Worm (Caenorhabditis elegans) whole organism, L4 larva: ENCODE results near the gene Y54E2A.9.
"Not testable (repeated sequence)": the region's sequence is repeated elsewhere in the genome, so short reads cannot be mapped to it uniquely, and the experiment has no call there.

ENCODE experiments used
- F10B5.3 ChIP-seq: sonication (generic microtip); optimal IDR thresholded peaks from 2 replicates; lab custom pipeline; 2016; ENCODE audit warnings: mild to moderate bottlenecking, missing genetic modification characterization, missing compliant biosample characterization
- F26F4.8 ChIP-seq: fragments of 200-800 bp; sonication (Bioruptor generic); conservative IDR thresholded peaks from 2 replicates; pipeline ENCODE4 v1.3.6; 2022; ENCODE audit warnings: missing genetic modification characterization, missing compliant biosample characterization
- F44E2.7 ChIP-seq: fragments of 200-800 bp; sonication (Bioruptor generic); IDR thresholded peaks from 2 replicates; pipeline ENCODE4 v2.1.2; 2022; ENCODE audit warnings: missing genetic modification characterization, missing compliant biosample characterization
- T26A8.4 ChIP-seq: fragments of 200-800 bp; sonication (Bioruptor generic); IDR thresholded peaks from 2 replicates; pipeline ENCODE4 v1.3.6; 2022; ENCODE audit warnings: missing genetic modification characterization, missing compliant biosample characterization
- Y105C5A.15 ChIP-seq: fragments of 200-800 bp; sonication (Bioruptor generic); IDR thresholded peaks from 2 replicates; pipeline ENCODE4 v1.3.6; 2022; ENCODE audit warnings: missing genetic modification characterization, missing compliant biosample characterization
- Y48G9A.11 ChIP-seq: fragments of 200-800 bp; sonication (Bioruptor generic); IDR thresholded peaks from 2 replicates; pipeline ENCODE4 v1.3.6; 2022; ENCODE audit warnings: missing genetic modification reagents, missing genetic modification characterization, missing compliant biosample characterization
- Y75B8A.6 ChIP-seq: fragments of 200-800 bp; sonication (Bioruptor generic); IDR thresholded peaks from 2 replicates; pipeline ENCODE4 v1.3.6; 2022; ENCODE audit warnings: missing genetic modification reagents, missing genetic modification characterization, missing compliant biosample characterization
- aha-1 ChIP-seq: fragments of 150-350 bp; peaks from one replicate; lab custom pipeline; 2014; ENCODE audit warnings: missing biosample characterization, missing genetic modification characterization
- arid-1 ChIP-seq: fragments of 200-800 bp; sonication (Bioruptor generic); conservative IDR thresholded peaks from 2 replicates; pipeline ENCODE4 v1.3.6; 2022; ENCODE audit warnings: missing genetic modification reagents, missing genetic modification characterization, missing compliant biosample characterization
- ceh-32 ChIP-seq: sonication (generic microtip); optimal IDR thresholded peaks from 2 replicates; lab custom pipeline; 2016; ENCODE audit warnings: mild to moderate bottlenecking, missing genetic modification characterization, missing compliant biosample characterization; ENCODE audit not compliant: poor library complexity
- ceh-44 ChIP-seq: fragments of 200-800 bp; sonication (Bioruptor generic); IDR thresholded peaks from 2 replicates; pipeline ENCODE4 v1.3.6; 2022; ENCODE audit warnings: missing genetic modification reagents, missing genetic modification characterization, missing compliant biosample characterization
- cey-2 ChIP-seq: sonication (generic microtip); optimal IDR thresholded peaks from 3 replicates; lab custom pipeline; 2017; ENCODE audit warnings: missing genetic modification characterization, mild to moderate bottlenecking, missing compliant biosample characterization, antibody characterized with exemption, borderline replicate concordance; ENCODE audit not compliant: insufficient read depth
- daf-19 ChIP-seq: fragments of 200-800 bp; sonication (Bioruptor generic); conservative IDR thresholded peaks from 2 replicates; pipeline ENCODE4 v1.3.6; 2022; ENCODE audit warnings: missing genetic modification characterization, missing compliant biosample characterization
- dmd-6 ChIP-seq: fragments of 200-800 bp; sonication (Bioruptor generic); IDR thresholded peaks from 2 replicates; pipeline ENCODE4 v1.3.6; 2022; ENCODE audit warnings: missing genetic modification reagents, missing genetic modification characterization, missing compliant biosample characterization
- dmd-8 ChIP-seq: fragments of 200-800 bp; sonication (Bioruptor generic); IDR thresholded peaks from 2 replicates; pipeline ENCODE4 v1.3.6; 2022; ENCODE audit warnings: missing genetic modification characterization, missing compliant biosample characterization
- dmd-9 ChIP-seq: fragments of 200-800 bp; sonication (Bioruptor generic); IDR thresholded peaks from 2 replicates; pipeline ENCODE4 v1.3.6; 2022; ENCODE audit warnings: missing genetic modification reagents, missing genetic modification characterization, missing compliant biosample characterization
- egl-43 ChIP-seq: fragments of 200-800 bp; sonication (Bioruptor generic); IDR thresholded peaks from 2 replicates; pipeline ENCODE4 v1.3.6; 2022; ENCODE audit warnings: missing genetic modification reagents, missing genetic modification characterization, missing compliant biosample characterization
- fos-1 ChIP-seq: fragments of 150-350 bp; optimal IDR thresholded peaks from 2 replicates; lab custom pipeline; 2014; ENCODE audit warnings: missing biosample characterization, missing genetic modification characterization
- hif-1 ChIP-seq, 2 experiments: sonication (generic microtip); optimal IDR thresholded peaks; 2 replicates each; lab custom pipeline; 2016 to 2017; ENCODE audit warnings: missing compliant biosample characterization in 2 of 2, missing genetic modification characterization in 2 of 2, missing genetic modification reagents in 2 of 2, missing genotype in 2 of 2, mild to moderate bottlenecking in 1 of 2
- hmg-1.1 ChIP-seq: fragments of 200-800 bp; sonication (Bioruptor generic); IDR thresholded peaks from 2 replicates; pipeline ENCODE4 v1.3.6; 2022; ENCODE audit warnings: missing genetic modification reagents, missing genetic modification characterization, missing compliant biosample characterization
- lim-7 ChIP-seq: fragments of 200-800 bp; sonication (Bioruptor generic); IDR thresholded peaks from 2 replicates; pipeline ENCODE4 v1.3.6; 2022; ENCODE audit warnings: missing genetic modification characterization, missing compliant biosample characterization
- lin-38 ChIP-seq: fragments of 200-800 bp; sonication (Bioruptor generic); IDR thresholded peaks from 2 replicates; pipeline ENCODE4 v1.3.6; 2022; ENCODE audit warnings: missing genetic modification reagents, missing genetic modification characterization, missing compliant biosample characterization
- lir-3 ChIP-seq: sonication (generic microtip); optimal IDR thresholded peaks from 2 replicates; lab custom pipeline; 2016; ENCODE audit warnings: mild to moderate bottlenecking, missing genetic modification characterization, missing compliant biosample characterization
- madf-5 ChIP-seq, 2 experiments: fragments of 200-800 bp; sonication (Bioruptor generic); IDR thresholded peaks; 2 replicates each; pipeline ENCODE4 v1.3.6; 2022; ENCODE audit warnings: missing compliant biosample characterization in 2 of 2, missing genetic modification characterization in 2 of 2
- mdl-1 ChIP-seq, 2 experiments: fragments of 150-350 bp in 1 of 2; sonication (generic microtip) in 1 of 2; optimal IDR thresholded peaks; 2 replicates each; lab custom pipeline; 2014 to 2017; ENCODE audit warnings: missing biosample characterization in 2 of 2, missing genetic modification characterization in 2 of 2
- mdt-29 ChIP-seq: fragments of 200-800 bp; sonication (Bioruptor generic); IDR thresholded peaks from 2 replicates; pipeline ENCODE4 v1.3.6; 2022; ENCODE audit warnings: missing genetic modification reagents, missing genetic modification characterization, missing compliant biosample characterization
- mep-1 ChIP-seq: fragments of 150-350 bp; sonication (generic microtip); optimal IDR thresholded peaks from 3 replicates; lab custom pipeline; 2014; ENCODE audit warnings: missing biosample characterization, missing genetic modification characterization
- mes-2 ChIP-seq: sonication (generic microtip); optimal IDR thresholded peaks from 2 replicates; lab custom pipeline; 2016; ENCODE audit warnings: missing genotype, mild to moderate bottlenecking, missing genetic modification characterization, missing compliant biosample characterization; ENCODE audit not compliant: poor library complexity, severe bottlenecking
- mxl-2 ChIP-seq: fragments of 200-800 bp; sonication (Bioruptor generic); conservative IDR thresholded peaks from 2 replicates; pipeline ENCODE4 v1.3.6; 2022; ENCODE audit warnings: missing genetic modification reagents, missing genetic modification characterization, missing compliant biosample characterization
- nhr-11 ChIP-seq: fragments of 150-350 bp; optimal IDR thresholded peaks from 2 replicates; lab custom pipeline; 2014; ENCODE audit warnings: missing biosample characterization, missing genetic modification characterization
- nhr-41 ChIP-seq: fragments of 200-800 bp; sonication (Bioruptor generic); IDR thresholded peaks from 2 replicates; pipeline ENCODE4 v1.3.6; 2022; ENCODE audit warnings: missing genetic modification reagents, missing genetic modification characterization, missing compliant biosample characterization
- nhr-42 ChIP-seq: fragments of 200-800 bp; sonication (Bioruptor generic); IDR thresholded peaks from 2 replicates; pipeline ENCODE4 v1.3.6; 2022; ENCODE audit warnings: missing genetic modification characterization, missing compliant biosample characterization
- nhr-76 ChIP-seq: fragments of 150-350 bp; optimal IDR thresholded peaks from 2 replicates; lab custom pipeline; 2014; ENCODE audit warnings: missing biosample characterization, missing genetic modification characterization
- pha-4 ChIP-seq, 2 experiments: fragments of 150-350 bp in 1 of 2; fragments of 200-800 bp in 1 of 2; sonication (Bioruptor generic) in 1 of 2; IDR thresholded peaks in 1 of 2; optimal IDR thresholded peaks in 1 of 2; 2 replicates each; pipeline versions ENCODE4 v1.3.6 to Lab custom; 2014 to 2022; ENCODE audit warnings: missing genetic modification characterization in 2 of 2, missing genetic modification reagents in 2 of 2, missing biosample characterization in 1 of 2, missing compliant biosample characterization in 1 of 2
- skn-1 ChIP-seq: fragments of 150-350 bp; optimal IDR thresholded peaks from 2 replicates; lab custom pipeline; 2014; ENCODE audit warnings: missing biosample characterization, missing genetic modification characterization
- snpc-4 ChIP-seq: fragments of 150-350 bp; optimal IDR thresholded peaks from 2 replicates; lab custom pipeline; 2014; ENCODE audit warnings: missing biosample characterization, missing genetic modification characterization
- unc-39 ChIP-seq: sonication (generic microtip); optimal IDR thresholded peaks from 2 replicates; lab custom pipeline; 2017; ENCODE audit warnings: missing biosample characterization, missing genetic modification characterization
- unc-62 ChIP-seq, 3 experiments: fragments of 150-350 bp in 1 of 3; sonication (generic microtip); optimal IDR thresholded peaks in 2 of 3; peaks in 1 of 3; 1 replicate in 1 of 3; 2 replicates in 2 of 3; lab custom pipeline; 2014 to 2017; ENCODE audit warnings: missing biosample characterization in 3 of 3, missing genetic modification characterization in 3 of 3, missing genetic modification reagents in 3 of 3, missing genotype in 1 of 3
- vab-7 ChIP-seq: fragments of 200-800 bp; sonication (Bioruptor generic); IDR thresholded peaks from 2 replicates; pipeline ENCODE4 v1.3.6; 2022; ENCODE audit warnings: missing genetic modification reagents, missing genetic modification characterization, missing compliant biosample characterization
- zfp-3 ChIP-seq: fragments of 200-800 bp; sonication (Bioruptor generic); conservative IDR thresholded peaks from 2 replicates; pipeline ENCODE4 v1.3.6; 2022; ENCODE audit warnings: missing genetic modification reagents, missing genetic modification characterization, missing compliant biosample characterization
- zip-11 ChIP-seq: fragments of 200-800 bp; sonication (Bioruptor generic); IDR thresholded peaks from 2 replicates; pipeline ENCODE4 v1.3.6; 2022; ENCODE audit warnings: missing genetic modification characterization, missing compliant biosample characterization
- ztf-11 ChIP-seq: fragments of 150-350 bp; optimal IDR thresholded peaks from 2 replicates; lab custom pipeline; 2014; ENCODE audit warnings: missing biosample characterization, missing genetic modification characterization

Y54E2A.9 gene

ce11 chrII:14804259-14804899, 18.6 kb upstream of the Y54E2A.9 start, which contains the start of gene W01D2.3 (continued):
- TF ChIP-seq zfp-3 (GFP tag; lab: Robert Waterston, UW) (0 out of 2 replicates have a peak, but pooled peaks have one; percentile 51), fos-1 (tag; lab: Kevin White, UChicago) (no peak), vab-7 (GFP tag; lab: Robert Waterston, UW) (peak; percentile 77), ceh-44 (GFP tag; lab: Robert Waterston, UW) (no peak), nhr-76 (tag; lab: Kevin White, UChicago) (no peak), dmd-8 (GFP tag; lab: Robert Waterston, UW) (0 out of 2 replicates have a peak, but pooled peaks have one; percentile 36), ztf-11 (no peak), mdt-29 (GFP tag; lab: Robert Waterston, UW) (0 out of 2 replicates have a peak, but pooled peaks have one; percentile 37), unc-62 (GFP tag; optimal IDR thresholded peaks at IDR 0.05 in 1 of 2; lab: Kevin White, UChicago) (peak in 1 of 2 experiments; percentile 93), unc-62 (tag; optimal IDR thresholded peaks at IDR 0.05; lab: Kevin White, UChicago) (no peak), cey-2 (peak; percentile 35), F44E2.7 (GFP tag; lab: Robert Waterston, UW) (no peak), snpc-4 (tag; lab: Kevin White, UChicago) (peak; percentile 98), F10B5.3 (tag; lab: Kevin White, UChicago) (peak; percentile 61), skn-1 (tag; lab: Kevin White, UChicago) (no peak), Y105C5A.15 (GFP tag; lab: Robert Waterston, UW) (0 out of 2 replicates have a peak, but pooled peaks have one; percentile 23), unc-39 (tag; lab: Kevin White, UChicago) (no peak), nhr-41 (GFP tag; lab: Robert Waterston, UW) (peak; percentile 17; the same call in 1 of the 2 replicates), mdl-1 (tag; optimal IDR thresholded peaks at IDR 0.05; lab: Kevin White, UChicago) (no peak), mxl-2 (GFP tag; lab: Robert Waterston, UW) (0 out of 2 replicates have a peak, but pooled peaks have one; percentile 49), aha-1 (tag; lab: Kevin White, UChicago) (peak; percentile 14), ceh-32 (tag; lab: Kevin White, UChicago) (peak; percentile 11), madf-5 (GFP tag; IDR thresholded peaks at IDR 0.05; lab: Robert Waterston, UW) (0 out of 4 replicates have a peak, but pooled peaks have one; percentile 42 to 56), lin-38 (GFP tag; lab: Robert Waterston, UW) (peak; percentile 79), T26A8.4 (GFP tag; lab: Robert Waterston, UW) (peak; percentile 92), F26F4.8 (GFP tag; lab: Robert Waterston, UW) (peak; percentile 4; the same call in 1 of the 2 replicates), mep-1 (tag; lab: Kevin White, UChicago) (peak; percentile 80), nhr-42 (GFP tag; lab: Robert Waterston, UW) (peak; percentile 89), dmd-9 (GFP tag; lab: Robert Waterston, UW) (peak; percentile 53; the same call in 1 of the 2 replicates), lim-7 (GFP tag; lab: Robert Waterston, UW) (peak; percentile 74; the same call in 1 of the 2 replicates), hmg-1.1 (GFP tag; lab: Robert Waterston, UW) (peak; percentile 87), daf-19 (peak; percentile 85; the same call in 1 of the 2 replicates), zip-11 (GFP tag; lab: Robert Waterston, UW) (no peak), nhr-11 (no peak), hif-1 (tag; optimal IDR thresholded peaks at IDR 0.05; lab: Kevin White, UChicago) (peak in 1 of 2 experiments; percentile 65), Y75B8A.6 (GFP tag; lab: Robert Waterston, UW) (no peak), lir-3 (tag; lab: Kevin White, UChicago) (peak; percentile 77)

ce11 chrII:14802527-14802926, 16.7 kb upstream of the Y54E2A.9 start:
- TF ChIP-seq mdt-29 (GFP tag; lab: Robert Waterston, UW) = 0 out of 2 replicates have a peak, but pooled peaks have one; percentile 56
- peak; percentile 46; the same call in 1 of the 2 replicates for TF ChIP-seq pha-4 (GFP tag; IDR thresholded peaks at IDR 0.05; lab: Robert Waterston, UW)
- not testable (repeated sequence) for TF ChIP-seq pha-4 (tag; optimal IDR thresholded peaks at IDR 0.05; lab: Kevin White, UChicago)
- 0 out of 4 replicates have a peak, but pooled peaks of 1 of the 2 experiments have one; percentile 58 for TF ChIP-seq madf-5 (GFP tag; IDR thresholded peaks at IDR 0.05; lab: Robert Waterston, UW)
- peak; percentile 9; the same call in 1 of the 2 replicates for TF ChIP-seq Y48G9A.11
- peak; percentile 39; the same call in 1 of the 2 replicates for TF ChIP-seq arid-1 (GFP tag; lab: Robert Waterston, UW)
- TF ChIP-seq egl-43 = peak; percentile 58; the same call in 1 of the 2 replicates
- 0 out of 2 replicates have a peak, but pooled peaks have one; percentile 47 for TF ChIP-seq F26F4.8 (GFP tag; lab: Robert Waterston, UW)
- TF ChIP-seq lim-7 (GFP tag; lab: Robert Waterston, UW) = peak; percentile 11; the same call in 1 of the 2 replicates
- TF ChIP-seq dmd-6 (GFP tag; lab: Robert Waterston, UW) = 0 out of 2 replicates have a peak, but pooled peaks have one; percentile 8
- TF ChIP-seq lin-38 (GFP tag; lab: Robert Waterston, UW) = peak; percentile 65
- peak; percentile 57 for TF ChIP-seq vab-7 (GFP tag; lab: Robert Waterston, UW)
- TF ChIP-seq Y75B8A.6 (GFP tag; lab: Robert Waterston, UW) = 0 out of 2 replicates have a peak, but pooled peaks have one; percentile 32
- TF ChIP-seq hmg-1.1 (GFP tag; lab: Robert Waterston, UW) = 0 out of 2 replicates have a peak, but pooled peaks have one; percentile 17
- TF ChIP-seq mes-2 (tag; lab: Kevin White, UChicago) = peak; percentile 21
